ENCODE assay signal across 7 worm cellular contexts in genomic region chrIV:12558925-12559450, ce11.
TF ChIP-seq lines count a peak whose summit lies in the region.

TSS of gene ZK795.2 (minus strand) at chrIV:12558975.
TSS of gene ZK795.3 (plus strand) at chrIV:12559365.

TF ChIP-seq in whole organism, L1 larva, 84 proteins besides CTCF, POLR2A, EP300 and RAD21 (continues in another document):
- TF ChIP-seq hpl-2 (GFP tag; optimal IDR thresholded peaks at IDR 0.05; lab: Kevin White, UChicago) (no peak), nhr-28 (tag; optimal IDR thresholded peaks at IDR 0.05; lab: Kevin White, UChicago) (no peak), lsy-2 (tag; optimal IDR thresholded peaks at IDR 0.05; lab: Kevin White, UChicago) (peak; percentile 86 to 87), lin-39 (tag; optimal IDR thresholded peaks at IDR 0.05; lab: Kevin White, UChicago) (peak; percentile 78), C04F5.9 (tag; optimal IDR thresholded peaks at IDR 0.05; lab: Kevin White, UChicago) (no peak), unc-86 (tag; optimal IDR thresholded peaks at IDR 0.05; lab: Kevin White, UChicago) (peak; percentile 38), hlh-17 (GFP tag; optimal IDR thresholded peaks at IDR 0.05; lab: Kevin White, UChicago; ENCODE audit: borderline replicate concordance) (no peak), zag-1 (tag; optimal IDR thresholded peaks at IDR 0.05; lab: Kevin White, UChicago) (no peak), lir-3 (tag; optimal IDR thresholded peaks at IDR 0.05; lab: Kevin White, UChicago; ENCODE audit: poor library complexity) (no peak), mdl-1 (tag; optimal IDR thresholded peaks at IDR 0.05; lab: Kevin White, UChicago) (peak in 1 of 2 experiments; percentile 47), mef-2 (tag; optimal IDR thresholded peaks at IDR 0.05; lab: Kevin White, UChicago) (no peak), nhr-77 (tag; optimal IDR thresholded peaks at IDR 0.05; lab: Kevin White, UChicago) (peak; percentile 18), sptf-1 (tag; optimal IDR thresholded peaks at IDR 0.05; lab: Kevin White, UChicago) (no peak)

TF ChIP-seq in whole organism, L2 larva, 48 proteins besides CTCF, POLR2A, EP300 and RAD21 (continues in another document):
- TF ChIP-seq snpc-4 (tag; optimal IDR thresholded peaks at IDR 0.05; lab: Kevin White, UChicago) (peak; percentile 39), nhr-129 (tag; optimal IDR thresholded peaks at IDR 0.05; lab: Kevin White, UChicago) (peak; percentile 19), dmd-4 (tag; optimal IDR thresholded peaks at IDR 0.05; lab: Kevin White, UChicago) (no peak), ceh-16 (tag; optimal IDR thresholded peaks at IDR 0.05; lab: Kevin White, UChicago) (no peak), nhr-6 (tag; optimal IDR thresholded peaks at IDR 0.05; lab: Kevin White, UChicago) (peak; percentile 22), gmeb-1 (tag; optimal IDR thresholded peaks at IDR 0.05; lab: Kevin White, UChicago) (peak; percentile 99), sma-3 (GFP tag; optimal IDR thresholded peaks at IDR 0.05; lab: Kevin White, UChicago) (peak; percentile 42), mab-5 (tag; optimal IDR thresholded peaks at IDR 0.05; lab: Kevin White, UChicago) (peak; percentile 11), Y55F3AM.14 (GFP tag; optimal IDR thresholded peaks at IDR 0.05; lab: Kevin White, UChicago) (no peak), ceh-82 (tag; optimal IDR thresholded peaks at IDR 0.05; lab: Kevin White, UChicago) (no peak), C34F6.9 (tag; optimal IDR thresholded peaks at IDR 0.05; lab: Kevin White, UChicago) (peak; percentile 84), nhr-25 (tag; optimal IDR thresholded peaks at IDR 0.05; lab: Kevin White, UChicago) (peak; percentile 74), lsy-2 (tag; optimal IDR thresholded peaks at IDR 0.05; lab: Kevin White, UChicago) (peak; percentile 73 to 85)

TF ChIP-seq in whole organism, L3 larva, 47 proteins besides CTCF, POLR2A, EP300 and RAD21:
- TF ChIP-seq pha-4 (tag; optimal IDR thresholded peaks at IDR 0.05; lab: Kevin White, UChicago): peak; percentile 90
- peak; percentile 6 for TF ChIP-seq elt-2 (tag; optimal IDR thresholded peaks at IDR 0.05; lab: Kevin White, UChicago)
- TF ChIP-seq nhr-23 (tag; optimal IDR thresholded peaks at IDR 0.05; lab: Kevin White, UChicago): peak; percentile 53
- peak; percentile 47 for TF ChIP-seq snpc-4 (tag; optimal IDR thresholded peaks at IDR 0.05; lab: Kevin White, UChicago)
- no peak for TF ChIP-seq lin-39 (tag; optimal IDR thresholded peaks at IDR 0.05; lab: Kevin White, UChicago)
- TF ChIP-seq lin-15B (tag; optimal IDR thresholded peaks at IDR 0.05; lab: Kevin White, UChicago): peak; percentile 39
- TF ChIP-seq nhr-43 (tag; optimal IDR thresholded peaks at IDR 0.05; lab: Kevin White, UChicago; ENCODE audit: poor library complexity, severe bottlenecking): peak; percentile 18
- TF ChIP-seq nhr-76 (tag; optimal IDR thresholded peaks at IDR 0.05; lab: Kevin White, UChicago): no peak
- TF ChIP-seq eor-1 (tag; optimal IDR thresholded peaks at IDR 0.05; lab: Kevin White, UChicago): peak in 1 of 2 experiments; percentile 18
- peak; percentile 37 for TF ChIP-seq ceh-28 (tag; optimal IDR thresholded peaks at IDR 0.05; lab: Kevin White, UChicago)
- TF ChIP-seq mml-1 (tag; optimal IDR thresholded peaks at IDR 0.05; lab: Kevin White, UChicago): no peak
- TF ChIP-seq nfya-1 (tag; optimal IDR thresholded peaks at IDR 0.05; lab: Kevin White, UChicago; ENCODE audit: insufficient read depth): peak; percentile 71
- TF ChIP-seq hmg-11 (tag; optimal IDR thresholded peaks at IDR 0.05; lab: Kevin White, UChicago): peak; percentile 61

TF ChIP-seq in whole organism, L4 larva, 104 proteins besides CTCF, POLR2A, EP300 and RAD21 (continues in another document):
- TF ChIP-seq hlh-30 (tag; optimal IDR thresholded peaks at IDR 0.05; lab: Kevin White, UChicago; ENCODE audit: insufficient read depth) (peak; percentile 49), gei-8 (GFP tag; optimal IDR thresholded peaks at IDR 0.05; lab: Kevin White, UChicago) (no peak), fkh-10 (GFP tag; optimal IDR thresholded peaks at IDR 0.05; lab: Kevin White, UChicago) (peak; percentile 47), pha-4 (GFP tag; IDR thresholded peaks at IDR 0.05; lab: Robert Waterston, UW) (no peak; the same call in 1 of the 2 replicates), pha-4 (tag; optimal IDR thresholded peaks at IDR 0.05; lab: Kevin White, UChicago) (peak; percentile 11), lin-38 (GFP tag; IDR thresholded peaks at IDR 0.05; lab: Robert Waterston, UW) (peak; percentile 64), egl-43 (GFP tag; IDR thresholded peaks at IDR 0.05; lab: Robert Waterston, UW) (no peak), ceh-20 (GFP tag; IDR thresholded peaks at IDR 0.05; lab: Robert Waterston, UW) (no peak), rbr-2 (tag; optimal IDR thresholded peaks at IDR 0.05; lab: Kevin White, UChicago) (peak; percentile 32), hmg-1.1 (GFP tag; IDR thresholded peaks at IDR 0.05; lab: Robert Waterston, UW) (0 out of 2 replicates have a peak, but pooled peaks have one; percentile 17), egl-27 (tag; optimal IDR thresholded peaks at IDR 0.05; lab: Kevin White, UChicago) (no peak), aha-1 (tag; lab: Kevin White, UChicago) (no peak), F49E8.2 (tag; optimal IDR thresholded peaks at IDR 0.05; lab: Kevin White, UChicago; ENCODE audit: borderline replicate concordance) (no peak), mep-1 (tag; optimal IDR thresholded peaks at IDR 0.05; lab: Kevin White, UChicago) (peak; percentile 48)

TF ChIP-seq in whole organism, late embryonic, 69 proteins besides CTCF, POLR2A, EP300 and RAD21 (continues in another document):
- TF ChIP-seq ceh-14 (tag; optimal IDR thresholded peaks at IDR 0.05; lab: Kevin White, UChicago) (peak; percentile 5), ceh-45 (GFP tag; IDR thresholded peaks at IDR 0.05; lab: Robert Waterston, UW) (no peak), sdc-2 (tag; optimal IDR thresholded peaks at IDR 0.05; lab: Kevin White, UChicago) (no peak), unc-86 (tag; optimal IDR thresholded peaks at IDR 0.05; lab: Kevin White, UChicago) (peak; percentile 9), K09A11.1 (tag; optimal IDR thresholded peaks at IDR 0.05; lab: Kevin White, UChicago; ENCODE audit: insufficient read depth) (no peak), Y22D7AL.16 (tag; optimal IDR thresholded peaks at IDR 0.05; lab: Kevin White, UChicago) (no peak), pha-4 (tag; optimal IDR thresholded peaks at IDR 0.05; lab: Kevin White, UChicago) (no peak), pax-1 (tag; optimal IDR thresholded peaks at IDR 0.05; lab: Kevin White, UChicago) (peak; percentile 26), dmd-4 (tag; optimal IDR thresholded peaks at IDR 0.05; lab: Kevin White, UChicago; ENCODE audit: borderline replicate concordance) (no peak), zip-5 (tag; optimal IDR thresholded peaks at IDR 0.05; lab: Kevin White, UChicago) (peak; percentile 44), C38D4.7 (GFP tag; optimal IDR thresholded peaks at IDR 0.05; lab: Kevin White, UChicago) (no peak), hlh-15 (tag; optimal IDR thresholded peaks at IDR 0.05; lab: Kevin White, UChicago) (peak; percentile 12), unc-3 (GFP tag; conservative IDR thresholded peaks at IDR 0.05; lab: Robert Waterston, UW) (no peak), unc-3 (tag; optimal IDR thresholded peaks at IDR 0.05; lab: Kevin White, UChicago) (no peak)

TF ChIP-seq in whole organism, mixed stage, embryonic, 35 proteins besides CTCF, POLR2A, EP300 and RAD21:
- TF ChIP-seq pha-4 (tag; optimal IDR thresholded peaks at IDR 0.05; lab: Kevin White, UChicago) (peak; percentile 15), ces-1 (GFP tag; optimal IDR thresholded peaks at IDR 0.05; lab: Kevin White, UChicago) (peak; percentile 53), lsy-2 (tag; optimal IDR thresholded peaks at IDR 0.05; lab: Kevin White, UChicago) (peak; percentile 64), nhr-237 (tag; optimal IDR thresholded peaks at IDR 0.05; lab: Kevin White, UChicago) (peak; percentile 45), drap-1 (GFP tag; optimal IDR thresholded peaks at IDR 0.05; lab: Kevin White, UChicago) (no peak), hlh-1 (tag; optimal IDR thresholded peaks at IDR 0.05; lab: Kevin White, UChicago) (peak; percentile 0)

TF ChIP-seq in whole organism, young adult, 124 proteins besides CTCF, POLR2A, EP300 and RAD21 (continues in another document):
- TF ChIP-seq lin-35 (GFP tag; optimal IDR thresholded peaks at IDR 0.05; lab: Kevin White, UChicago): peak; percentile 71 to 95 (median 76)
- peak; percentile 31; the same call in 1 of the 2 replicates for TF ChIP-seq D2030.7 (GFP tag; IDR thresholded peaks at IDR 0.05; lab: Robert Waterston, UW)
- no peak for TF ChIP-seq ceh-91 (GFP tag; IDR thresholded peaks at IDR 0.05; lab: Robert Waterston, UW)
- TF ChIP-seq sea-2 (GFP tag; IDR thresholded peaks at IDR 0.05; lab: Robert Waterston, UW): no peak
- no peak for TF ChIP-seq ama-1 (optimal IDR thresholded peaks at IDR 0.05; lab: Kevin White, UChicago)
- TF ChIP-seq ama-1 (GFP tag; optimal IDR thresholded peaks at IDR 0.05; lab: Kevin White, UChicago): no peak
- no peak for TF ChIP-seq unc-62 (GFP tag; optimal IDR thresholded peaks at IDR 0.05; lab: Kevin White, UChicago)
- peak; percentile 35 for TF ChIP-seq F23B12.7 (tag; optimal IDR thresholded peaks at IDR 0.05; lab: Kevin White, UChicago; ENCODE audit: insufficient read depth)
- TF ChIP-seq ztf-6 (GFP tag; IDR thresholded peaks at IDR 0.05; lab: Robert Waterston, UW): no peak
- no peak for TF ChIP-seq snpc-4 (GFP tag; optimal IDR thresholded peaks at IDR 0.05; lab: Kevin White, UChicago)
- TF ChIP-seq snpc-4 (tag; optimal IDR thresholded peaks at IDR 0.05; lab: Kevin White, UChicago): no peak
- TF ChIP-seq ets-4 (GFP tag; optimal IDR thresholded peaks at IDR 0.05; lab: Kevin White, UChicago): no peak
- TF ChIP-seq lsl-1 (GFP tag; optimal IDR thresholded peaks at IDR 0.05; lab: Kevin White, UChicago): peak; percentile 21
- TF ChIP-seq zim-3 (tag; optimal IDR thresholded peaks at IDR 0.05; lab: Kevin White, UChicago): no peak
- no peak for TF ChIP-seq nhr-179 (tag; optimal IDR thresholded peaks at IDR 0.05; lab: Kevin White, UChicago)
- no peak for TF ChIP-seq F10E7.11 (tag; optimal IDR thresholded peaks at IDR 0.05; lab: Kevin White, UChicago)
- no peak for TF ChIP-seq nhr-27 (tag; optimal IDR thresholded peaks at IDR 0.05; lab: Kevin White, UChicago)
- TF ChIP-seq efl-1 (GFP tag; optimal IDR thresholded peaks at IDR 0.05; lab: Kevin White, UChicago): peak; percentile 87
- no peak for TF ChIP-seq hrde-1 (tag; optimal IDR thresholded peaks at IDR 0.05; lab: Kevin White, UChicago; ENCODE audit: borderline replicate concordance)
- no peak for TF ChIP-seq T07F8.4 (tag; optimal IDR thresholded peaks at IDR 0.05; lab: Kevin White, UChicago)
- no peak for TF ChIP-seq sdz-38 (tag; optimal IDR thresholded peaks at IDR 0.05; lab: Kevin White, UChicago)
- TF ChIP-seq mxl-1 (tag; optimal IDR thresholded peaks at IDR 0.05; lab: Kevin White, UChicago): no peak
- TF ChIP-seq ZK185.1 (tag; optimal IDR thresholded peaks at IDR 0.05; lab: Kevin White, UChicago; ENCODE audit: poor library complexity, severe bottlenecking): peak; percentile 23
- peak; percentile 51 for TF ChIP-seq F33H1.4 (GFP tag; IDR thresholded peaks at IDR 0.05; lab: Robert Waterston, UW)
- no peak for TF ChIP-seq madf-10 (tag; optimal IDR thresholded peaks at IDR 0.05; lab: Kevin White, UChicago)
- no peak for TF ChIP-seq madf-3 (GFP tag; IDR thresholded peaks at IDR 0.05; lab: Robert Waterston, UW)
